Fruit fly (Drosophila melanogaster) S2 (cell line): ENCODE data around the gene CG9117.

Experiments
- CG8478 ChIP-seq: fragments of >200 bp; optimal IDR thresholded peaks from 2 replicates; lab custom pipeline; 2018
- CTCF ChIP-seq, 2 experiments: fragments of >200 bp; optimal IDR thresholded peaks; 2 replicates each; lab custom pipeline; 2018

- no peak for TF ChIP-seq CTCF (optimal IDR thresholded peaks at IDR 0.05; lab: Kevin White, UChicago)
- TF ChIP-seq CG8478 = no peak
Measured at dm6 chr2L:6019352-6020131, 18.2 kb downstream of the CG9117 start, which contains the start of gene H2.0.
